Worm (Caenorhabditis elegans) whole organism, L1 larva: ENCODE data around the gene F26C11.4.
A peak's percentile ranks its signal among the peaks of the same experiment; 100 is the strongest.

Source experiments
- C04F5.9 ChIP-seq: sonication (generic microtip); optimal IDR thresholded peaks from 2 replicates; lab custom pipeline; 2016; ENCODE audit warnings: missing genetic modification characterization, missing compliant biosample characterization
- C16A3.4 ChIP-seq: fragments of 150-350 bp; optimal IDR thresholded peaks from 2 replicates; lab custom pipeline; 2014; ENCODE audit warnings: missing biosample characterization, missing genetic modification characterization
- F16B12.6 ChIP-seq: fragments of 150-350 bp; optimal IDR thresholded peaks from 2 replicates; lab custom pipeline; 2014; ENCODE audit warnings: missing biosample characterization, missing genetic modification characterization
- aly-2 ChIP-seq: fragments of 150-350 bp; optimal IDR thresholded peaks from 2 replicates; lab custom pipeline; 2014; ENCODE audit warnings: missing biosample characterization, missing genetic modification characterization
- ceh-63 ChIP-seq: fragments of 200-800 bp; sonication (Bioruptor generic); optimal IDR thresholded peaks from 2 replicates; lab custom pipeline; 2018; ENCODE audit warnings: mild to moderate bottlenecking, missing genetic modification characterization, missing compliant biosample characterization
- dsc-1 ChIP-seq: sonication (generic microtip); optimal IDR thresholded peaks from 2 replicates; lab custom pipeline; 2016; ENCODE audit warnings: mild to moderate bottlenecking, missing genetic modification characterization, missing compliant biosample characterization
- efl-1 ChIP-seq, 4 experiments: fragments of 150-350 bp; optimal IDR thresholded peaks in 3 of 4; peaks in 1 of 4; 1 replicate in 1 of 4; 2 replicates in 3 of 4; lab custom pipeline; 2014; ENCODE audit warnings: missing biosample characterization in 2 of 4, missing genetic modification characterization in 2 of 4, missing genetic modification reagents in 2 of 4
- egl-27 ChIP-seq, 2 experiments: fragments of 150-350 bp in 1 of 2; sonication (generic microtip); optimal IDR thresholded peaks; 3 replicates each; lab custom pipeline; 2017 to 2018; ENCODE audit warnings: missing biosample characterization in 2 of 2, missing genetic modification characterization in 2 of 2, missing genetic modification reagents in 2 of 2
- elt-2 ChIP-seq: sonication (generic microtip); optimal IDR thresholded peaks from 2 replicates; lab custom pipeline; 2016; ENCODE audit warnings: missing genetic modification characterization, mild to moderate bottlenecking, inconsistent platforms, missing compliant biosample characterization, missing genetic modification reagents
- fkh-4 ChIP-seq: sonication (generic microtip); optimal IDR thresholded peaks from 2 replicates; lab custom pipeline; 2016; ENCODE audit warnings: missing compliant biosample characterization, missing genetic modification characterization, borderline replicate concordance
- fos-1 ChIP-seq: fragments of 150-350 bp; optimal IDR thresholded peaks from 2 replicates; lab custom pipeline; 2014; ENCODE audit warnings: missing biosample characterization, missing genetic modification characterization
- grh-1 ChIP-seq: fragments of 200-800 bp; sonication (Bioruptor generic); IDR thresholded peaks from 2 replicates; pipeline ENCODE4 v1.3.6; 2022; ENCODE audit warnings: missing genetic modification reagents, missing genetic modification characterization, missing compliant biosample characterization
- hlh-17 ChIP-seq: fragments of 200-800 bp; sonication (Bioruptor generic); optimal IDR thresholded peaks from 2 replicates; lab custom pipeline; 2018; ENCODE audit warnings: missing genetic modification characterization, mild to moderate bottlenecking, missing compliant biosample characterization, moderate library complexity, borderline replicate concordance
- hlh-4 ChIP-seq: sonication (generic microtip); optimal IDR thresholded peaks from 2 replicates; lab custom pipeline; 2016; ENCODE audit warnings: mild to moderate bottlenecking, missing genetic modification characterization, missing compliant biosample characterization
- irx-1 ChIP-seq: sonication (generic microtip); optimal IDR thresholded peaks from 2 replicates; lab custom pipeline; 2016; ENCODE audit warnings: missing genetic modification characterization, missing compliant biosample characterization
- lin-13 ChIP-seq: fragments of 150-350 bp; optimal IDR thresholded peaks from 2 replicates; lab custom pipeline; 2014; ENCODE audit warnings: missing biosample characterization, missing genetic modification reagents, missing genetic modification characterization
- lin-14 ChIP-seq: fragments of 200-800 bp; sonication (Bioruptor generic); optimal IDR thresholded peaks from 2 replicates; lab custom pipeline; 2018; ENCODE audit warnings: mild to moderate bottlenecking, missing genetic modification characterization, moderate library complexity, missing compliant biosample characterization
- lin-15B ChIP-seq: fragments of 150-350 bp; sonication (generic microtip); optimal IDR thresholded peaks from 3 replicates; lab custom pipeline; 2014; ENCODE audit warnings: missing biosample characterization, missing genetic modification characterization
- lin-35 ChIP-seq, 2 experiments: fragments of 150-350 bp; optimal IDR thresholded peaks; 2 replicates each; lab custom pipeline; 2014; ENCODE audit warnings: missing biosample characterization in 2 of 2, missing genetic modification characterization in 2 of 2, missing genetic modification reagents in 2 of 2
- lin-39 ChIP-seq: fragments of 150-350 bp; optimal IDR thresholded peaks from 2 replicates; lab custom pipeline; 2014; ENCODE audit warnings: missing biosample characterization, missing genetic modification reagents, missing genetic modification characterization
- lsy-2 ChIP-seq, 2 experiments: fragments of 150-350 bp; optimal IDR thresholded peaks; 2 replicates each; lab custom pipeline; 2014; ENCODE audit warnings: missing biosample characterization in 2 of 2, missing genetic modification characterization in 2 of 2
- mdl-1 ChIP-seq, 2 experiments: fragments of 150-350 bp; optimal IDR thresholded peaks; 2 replicates each; lab custom pipeline; 2014 to 2017; ENCODE audit warnings: missing biosample characterization in 2 of 2, missing genetic modification characterization in 2 of 2, inconsistent platforms in 1 of 2
- nhr-237 ChIP-seq: fragments of 150-350 bp; optimal IDR thresholded peaks from 2 replicates; lab custom pipeline; 2014; ENCODE audit warnings: missing biosample characterization, missing genetic modification characterization
- nhr-28 ChIP-seq: fragments of 150-350 bp; optimal IDR thresholded peaks from 2 replicates; lab custom pipeline; 2014; ENCODE audit warnings: missing biosample characterization, missing genetic modification characterization
- nhr-47 ChIP-seq: sonication (generic microtip); optimal IDR thresholded peaks from 2 replicates; lab custom pipeline; 2016; ENCODE audit warnings: mild to moderate bottlenecking, missing genetic modification characterization, moderate library complexity, missing compliant biosample characterization
- nhr-76 ChIP-seq: sonication (generic microtip); optimal IDR thresholded peaks from 2 replicates; lab custom pipeline; 2017; ENCODE audit warnings: missing biosample characterization, missing genetic modification characterization
- nhr-77 ChIP-seq: fragments of 150-350 bp; optimal IDR thresholded peaks from 2 replicates; lab custom pipeline; 2014; ENCODE audit warnings: missing biosample characterization, missing genetic modification characterization
- nhr-84 ChIP-seq: sonication (generic microtip); optimal IDR thresholded peaks from 2 replicates; lab custom pipeline; 2017; ENCODE audit warnings: missing biosample characterization, missing genetic modification characterization
- nhr-90 ChIP-seq: sonication (generic microtip); optimal IDR thresholded peaks from 2 replicates; lab custom pipeline; 2016; ENCODE audit warnings: mild to moderate bottlenecking, missing genetic modification characterization, missing compliant biosample characterization; ENCODE audit not compliant: poor library complexity
- pag-3 ChIP-seq: sonication (generic microtip); optimal IDR thresholded peaks from 2 replicates; lab custom pipeline; 2017; ENCODE audit warnings: missing genetic modification characterization, mild to moderate bottlenecking, missing compliant biosample characterization, antibody characterized with exemption, borderline replicate concordance; ENCODE audit not compliant: insufficient read depth
- pax-3 ChIP-seq: fragments of 200-800 bp; sonication (Bioruptor generic); optimal IDR thresholded peaks from 2 replicates; lab custom pipeline; 2018; ENCODE audit warnings: mild to moderate bottlenecking, missing genetic modification characterization, moderate library complexity, missing compliant biosample characterization
- rnt-1 ChIP-seq: sonication (generic microtip); optimal IDR thresholded peaks from 2 replicates; lab custom pipeline; 2016; ENCODE audit warnings: mild to moderate bottlenecking, missing genetic modification characterization, moderate library complexity, missing compliant biosample characterization
- snpc-4 ChIP-seq: fragments of 150-350 bp; optimal IDR thresholded peaks from 2 replicates; lab custom pipeline; 2014; ENCODE audit warnings: missing biosample characterization, missing genetic modification characterization
- tbx-2 ChIP-seq: sonication (generic microtip); optimal IDR thresholded peaks from 2 replicates; lab custom pipeline; 2016; ENCODE audit warnings: missing genetic modification characterization, missing compliant biosample characterization
- tlp-1 ChIP-seq: fragments of 150-350 bp; optimal IDR thresholded peaks from 2 replicates; lab custom pipeline; 2014; ENCODE audit warnings: missing biosample characterization, missing genetic modification characterization
- unc-130 ChIP-seq: fragments of 150-350 bp; optimal IDR thresholded peaks from 2 replicates; lab custom pipeline; 2017; ENCODE audit warnings: missing biosample characterization, missing genetic modification characterization, inconsistent platforms
- unc-86 ChIP-seq: sonication (generic microtip); optimal IDR thresholded peaks from 2 replicates; lab custom pipeline; 2016; ENCODE audit warnings: missing genetic modification characterization, missing compliant biosample characterization
- vab-15 ChIP-seq: sonication (generic microtip); optimal IDR thresholded peaks from 2 replicates; lab custom pipeline; 2017; ENCODE audit warnings: missing genotype, mild to moderate bottlenecking, missing genetic modification characterization, missing compliant biosample characterization
- xbp-1 ChIP-seq: sonication (generic microtip); optimal IDR thresholded peaks from 2 replicates; lab custom pipeline; 2016; ENCODE audit warnings: missing genetic modification characterization, missing compliant biosample characterization

F26C11.4 gene

ce11 chrII:9916177-9916576 lies at the start of gene F26C11.4:
F26C11.4 (minus strand) TSS chrII:9916277.
- no peak for TF ChIP-seq mdl-1 (tag; optimal IDR thresholded peaks at IDR 0.05; lab: Kevin White, UChicago)
- TF ChIP-seq nhr-77 (tag; lab: Kevin White, UChicago) = no peak
- TF ChIP-seq C04F5.9 = no peak
- no peak for TF ChIP-seq nhr-28 (tag; lab: Kevin White, UChicago)
- no peak for TF ChIP-seq vab-15
- TF ChIP-seq lin-35 (GFP tag; optimal IDR thresholded peaks at IDR 0.05; lab: Kevin White, UChicago) = no peak
- no peak for TF ChIP-seq nhr-76 (tag; lab: Kevin White, UChicago)
- TF ChIP-seq tbx-2 (tag; lab: Kevin White, UChicago) = no peak
- no peak for TF ChIP-seq rnt-1 (tag; lab: Kevin White, UChicago)
- TF ChIP-seq ceh-63 (GFP tag; lab: Kevin White, UChicago) = no peak
- no peak for TF ChIP-seq nhr-90 (tag; lab: Kevin White, UChicago)
- TF ChIP-seq hlh-17 = no peak
- no peak for TF ChIP-seq nhr-84
- TF ChIP-seq tlp-1 (tag; lab: Kevin White, UChicago) = no peak
- TF ChIP-seq nhr-237 = no peak
- no peak for TF ChIP-seq lsy-2 (tag; optimal IDR thresholded peaks at IDR 0.05; lab: Kevin White, UChicago)
- TF ChIP-seq lin-39 = no peak
- TF ChIP-seq aly-2 = no peak
- no peak for TF ChIP-seq pag-3 (tag; lab: Kevin White, UChicago)
- no peak for TF ChIP-seq grh-1 (GFP tag; lab: Robert Waterston, UW)

- TF ChIP-seq tbx-2 (tag; lab: Kevin White, UChicago) (peak; percentile 37), nhr-47 (tag; lab: Kevin White, UChicago) (no peak)
Measured at ce11 chrII:9965325-9965724, 49.2 kb upstream of the F26C11.4 start.

- TF ChIP-seq hlh-17 (no peak), dsc-1 (tag; lab: Kevin White, UChicago) (no peak), lin-13 (GFP tag; lab: Kevin White, UChicago) (no peak), pax-3 (tag; lab: Kevin White, UChicago) (no peak)
Measured at ce11 chrII:9963808-9964207, 47.7 kb upstream of the F26C11.4 start.

DNA sequence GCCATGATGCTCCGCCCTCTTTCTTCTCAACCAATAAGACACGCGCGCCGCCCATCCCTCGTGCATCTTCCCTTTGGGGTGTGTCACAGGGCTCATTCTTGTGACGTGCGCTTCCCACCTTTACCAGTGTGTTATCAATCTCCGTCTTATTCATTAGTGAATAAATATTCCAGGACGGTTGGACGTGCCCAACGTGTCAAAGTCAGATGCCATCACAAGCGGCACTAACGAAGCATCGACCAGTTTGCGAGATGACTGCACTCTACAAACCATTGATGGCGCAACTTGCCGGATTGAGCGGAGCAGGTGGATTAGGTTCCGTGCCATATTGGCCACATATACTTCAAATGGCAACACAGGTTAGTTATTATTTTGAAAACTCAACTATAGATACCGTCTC lies 44.0 kb upstream of the F26C11.4 start:
- TF ChIP-seq irx-1 (no peak), snpc-4 (tag; lab: Kevin White, UChicago) (no peak), vab-15 (no peak), fkh-4 (tag; lab: Kevin White, UChicago) (no peak), lin-14 (GFP tag; lab: Kevin White, UChicago) (no peak), xbp-1 (no peak), F16B12.6 (no peak), nhr-237 (no peak), lin-39 (no peak), hlh-4 (tag; lab: Kevin White, UChicago) (no peak), C16A3.4 (tag; lab: Kevin White, UChicago) (no peak), mdl-1 (tag; optimal IDR thresholded peaks at IDR 0.05; lab: Kevin White, UChicago) (no peak), lin-15B (tag; lab: Kevin White, UChicago) (no peak), unc-130 (tag; lab: Kevin White, UChicago) (no peak), egl-27 (tag; optimal IDR thresholded peaks at IDR 0.05; lab: Kevin White, UChicago) (no peak), unc-86 (no peak), efl-1 (optimal IDR thresholded peaks at IDR 0.05; lab: Kevin White, UChicago) (no peak), efl-1 (GFP tag; optimal IDR thresholded peaks at IDR 0.05 in 1 of 2; lab: Kevin White, UChicago) (no peak), fos-1 (no peak), elt-2 (tag; lab: Kevin White, UChicago) (no peak)
